Fruit fly (Drosophila melanogaster) whole organism, prepupa: Measurements from ENCODE around the gene NetA.

Source experiments
- Blimp-1 ChIP-seq: fragments of 200-800 bp; sonication (Bioruptor generic); optimal IDR thresholded peaks from 3 replicates; lab custom pipeline; 2017; ENCODE audit warnings: missing biosample characterization, missing genetic modification characterization, mild to moderate bottlenecking, moderate library complexity, missing genetic modification reagents
- CG10631 ChIP-seq: fragments of 200-800 bp; sonication (Bioruptor generic); optimal IDR thresholded peaks from 2 replicates; lab custom pipeline; 2016; ENCODE audit warnings: missing biosample characterization, missing genetic modification characterization
- CG10669 ChIP-seq: fragments of 200-800 bp; sonication (Bioruptor generic); optimal IDR thresholded peaks from 3 replicates; lab custom pipeline; 2018; ENCODE audit warnings: missing biosample characterization, mild to moderate bottlenecking, missing genetic modification characterization, moderate library complexity
- CG11294 ChIP-seq: fragments of 200-800 bp; sonication (Bioruptor generic); IDR thresholded peaks from 2 replicates; pipeline ENCODE4 v1.3.6; 2022; ENCODE audit warnings: missing biosample characterization, missing genetic modification characterization
- CG11762 ChIP-seq: fragments of 200-800 bp; sonication (Bioruptor generic); optimal IDR thresholded peaks from 3 replicates; lab custom pipeline; 2016; ENCODE audit warnings: missing biosample characterization, missing genetic modification characterization; ENCODE audit not compliant: insufficient read depth
- CG11902 ChIP-seq: fragments of 200-800 bp; sonication (Bioruptor generic); optimal IDR thresholded peaks from 3 replicates; lab custom pipeline; 2016; ENCODE audit warnings: missing biosample characterization, missing genetic modification characterization
- CG1621 ChIP-seq: fragments of 200-800 bp; sonication (Bioruptor generic); optimal IDR thresholded peaks from 3 replicates; lab custom pipeline; 2018; ENCODE audit warnings: missing biosample characterization, mild to moderate bottlenecking, missing genetic modification characterization
- CG16779 ChIP-seq: fragments of 200-800 bp; sonication (Bioruptor generic); optimal IDR thresholded peaks from 3 replicates; lab custom pipeline; 2017; ENCODE audit warnings: missing biosample characterization, mild to moderate bottlenecking, missing genetic modification characterization
- CG3032 ChIP-seq: fragments of 200-800 bp; optimal IDR thresholded peaks from 2 replicates; lab custom pipeline; 2019; ENCODE audit warnings: missing biosample characterization, mild to moderate bottlenecking, missing genetic modification characterization, moderate library complexity
- CG31627 ChIP-seq: fragments of 200-800 bp; sonication (Bioruptor generic); optimal IDR thresholded peaks from 3 replicates; lab custom pipeline; 2016; ENCODE audit warnings: missing biosample characterization, missing genetic modification characterization
- CG32006 ChIP-seq: fragments of 200-800 bp; sonication (Bioruptor generic); optimal IDR thresholded peaks from 3 replicates; lab custom pipeline; 2017; ENCODE audit warnings: missing biosample characterization, mild to moderate bottlenecking, missing genetic modification characterization
- CG34406 ChIP-seq: fragments of 200-800 bp; sonication (Bioruptor generic); optimal IDR thresholded peaks from 3 replicates; lab custom pipeline; 2016; ENCODE audit warnings: missing biosample characterization, missing genetic modification characterization
- CG3919 ChIP-seq: fragments of 200-800 bp; sonication (Bioruptor generic); optimal IDR thresholded peaks from 3 replicates; lab custom pipeline; 2016; ENCODE audit warnings: missing biosample characterization, missing genetic modification characterization
- CG4318 ChIP-seq: fragments of 200-800 bp; sonication (Bioruptor generic); optimal IDR thresholded peaks from 3 replicates; lab custom pipeline; 2017; ENCODE audit warnings: missing biosample characterization, mild to moderate bottlenecking, missing genetic modification characterization
- CG6163 ChIP-seq: fragments of 200-800 bp; sonication (Bioruptor generic); IDR thresholded peaks from 3 replicates; pipeline ENCODE4 v1.3.6; 2022; ENCODE audit warnings: missing biosample characterization, missing genetic modification characterization
- CG6276 ChIP-seq: fragments of 200-800 bp; sonication (Bioruptor generic); optimal IDR thresholded peaks from 2 replicates; lab custom pipeline; 2017; ENCODE audit warnings: missing biosample characterization, mild to moderate bottlenecking, missing genetic modification characterization
- CG6792 ChIP-seq: fragments of 200-800 bp; sonication (Bioruptor generic); optimal IDR thresholded peaks from 3 replicates; lab custom pipeline; 2016; ENCODE audit warnings: missing biosample characterization, missing genetic modification characterization
- CG6808 ChIP-seq: fragments of 200-800 bp; sonication (Bioruptor generic); optimal IDR thresholded peaks from 3 replicates; lab custom pipeline; 2017; ENCODE audit warnings: missing biosample characterization, missing genetic modification characterization, mild to moderate bottlenecking, moderate library complexity, missing genetic modification reagents
- CG6854 ChIP-seq: fragments of 200-800 bp; sonication (Bioruptor generic); optimal IDR thresholded peaks from 2 replicates; lab custom pipeline; 2017; ENCODE audit warnings: missing biosample characterization, mild to moderate bottlenecking, missing genetic modification characterization
- CG7368 ChIP-seq: fragments of 200-800 bp; sonication (Bioruptor generic); optimal IDR thresholded peaks from 3 replicates; lab custom pipeline; 2016; ENCODE audit warnings: missing biosample characterization, missing genetic modification characterization
- CG8119 ChIP-seq: fragments of 200-800 bp; sonication (Bioruptor generic); IDR thresholded peaks from 3 replicates; pipeline ENCODE4 v1.3.6; 2022; ENCODE audit warnings: missing biosample characterization, missing genetic modification characterization
- CG8319 ChIP-seq: fragments of 200-800 bp; sonication (Bioruptor generic); optimal IDR thresholded peaks from 3 replicates; lab custom pipeline; 2016; ENCODE audit warnings: missing biosample characterization, missing genetic modification characterization
- CG8632 ChIP-seq: fragments of 200-800 bp; sonication (Bioruptor generic); optimal IDR thresholded peaks from 3 replicates; lab custom pipeline; 2016; ENCODE audit warnings: missing biosample characterization, missing genetic modification characterization
- Eip75B ChIP-seq: fragments of 200-800 bp; sonication (Bioruptor generic); optimal IDR thresholded peaks from 3 replicates; lab custom pipeline; 2016; ENCODE audit warnings: missing biosample characterization, missing genetic modification characterization
- Eip78C ChIP-seq: fragments of 200-800 bp; sonication (Bioruptor generic); peaks from one replicate; lab custom pipeline; 2016; ENCODE audit warnings: missing biosample characterization, missing genetic modification characterization
- Eip93F ChIP-seq: fragments of 200-800 bp; sonication (Bioruptor generic); optimal IDR thresholded peaks from 2 replicates; lab custom pipeline; 2016; ENCODE audit warnings: missing biosample characterization, mild to moderate bottlenecking, missing genetic modification characterization
- Ets96B ChIP-seq: fragments of 200-800 bp; optimal IDR thresholded peaks from 2 replicates; lab custom pipeline; 2019; ENCODE audit warnings: missing biosample characterization, mild to moderate bottlenecking, missing genetic modification characterization, moderate library complexity
- Gug ChIP-seq: fragments of 200-800 bp; sonication (Bioruptor generic); IDR thresholded peaks from 2 replicates; pipeline ENCODE4 v1.3.6; 2022; ENCODE audit warnings: missing biosample characterization, missing genetic modification characterization
- Lpt ChIP-seq: fragments of 200-800 bp; sonication (Bioruptor generic); optimal IDR thresholded peaks from 3 replicates; lab custom pipeline; 2016; ENCODE audit warnings: missing biosample characterization, missing genetic modification characterization
- Met ChIP-seq: fragments of 200-800 bp; sonication (Bioruptor generic); optimal IDR thresholded peaks from 3 replicates; lab custom pipeline; 2016; ENCODE audit warnings: missing biosample characterization, missing genetic modification characterization
- OdsH ChIP-seq: fragments of 200-800 bp; sonication (Bioruptor generic); optimal IDR thresholded peaks from 3 replicates; lab custom pipeline; 2016; ENCODE audit warnings: missing biosample characterization, missing genetic modification characterization
- Smox ChIP-seq: fragments of 200-800 bp; sonication (Bioruptor generic); optimal IDR thresholded peaks from 3 replicates; lab custom pipeline; 2016; ENCODE audit warnings: missing biosample characterization, missing genetic modification characterization
- Sox102F ChIP-seq: fragments of 200-800 bp; sonication (Bioruptor generic); optimal IDR thresholded peaks from 2 replicates; lab custom pipeline; 2016; ENCODE audit warnings: missing biosample characterization, mild to moderate bottlenecking, missing genetic modification characterization
- Sox14 ChIP-seq: fragments of 200-800 bp; sonication (Bioruptor generic); optimal IDR thresholded peaks from 3 replicates; lab custom pipeline; 2016; ENCODE audit warnings: missing biosample characterization, missing genetic modification characterization
- achi ChIP-seq: fragments of 200-800 bp; sonication (Bioruptor generic); optimal IDR thresholded peaks from 3 replicates; lab custom pipeline; 2016; ENCODE audit warnings: missing biosample characterization, missing genetic modification characterization
- dsx ChIP-seq: fragments of 200-800 bp; optimal IDR thresholded peaks from 3 replicates; lab custom pipeline; 2019; ENCODE audit warnings: missing biosample characterization, mild to moderate bottlenecking, missing genetic modification characterization, moderate library complexity; ENCODE audit not compliant: poor library complexity, severe bottlenecking
- eg ChIP-seq: fragments of 200-800 bp; sonication (Bioruptor generic); IDR thresholded peaks from 3 replicates; pipeline ENCODE4 v1.3.6; 2022; ENCODE audit warnings: missing biosample characterization, missing genetic modification characterization
- esn ChIP-seq: fragments of 200-800 bp; sonication (Bioruptor generic); optimal IDR thresholded peaks from 2 replicates; lab custom pipeline; 2016; ENCODE audit warnings: missing biosample characterization, mild to moderate bottlenecking, missing genetic modification characterization, moderate library complexity
- fd59A ChIP-seq: fragments of 200-800 bp; sonication (Bioruptor generic); optimal IDR thresholded peaks from 2 replicates; lab custom pipeline; 2017; ENCODE audit warnings: missing biosample characterization, mild to moderate bottlenecking, missing genetic modification characterization, missing genetic modification reagents
- fd85E ChIP-seq: fragments of 200-800 bp; sonication (Bioruptor generic); optimal IDR thresholded peaks from 3 replicates; lab custom pipeline; 2016; ENCODE audit warnings: missing biosample characterization, missing genetic modification characterization
- fkh ChIP-seq: fragments of 200-800 bp; sonication (Bioruptor generic); optimal IDR thresholded peaks from 3 replicates; lab custom pipeline; 2017; ENCODE audit warnings: missing biosample characterization, mild to moderate bottlenecking, missing genetic modification characterization, moderate library complexity
- lz ChIP-seq: fragments of 200-800 bp; sonication (Bioruptor generic); optimal IDR thresholded peaks from 3 replicates; lab custom pipeline; 2016; ENCODE audit warnings: missing biosample characterization, missing genetic modification characterization
- net ChIP-seq: fragments of 200-800 bp; sonication (Bioruptor generic); optimal IDR thresholded peaks from 3 replicates; lab custom pipeline; 2016; ENCODE audit warnings: missing biosample characterization, missing genetic modification characterization
- pdm3 ChIP-seq: fragments of 200-800 bp; sonication (Bioruptor generic); optimal IDR thresholded peaks from 3 replicates; lab custom pipeline; 2016; ENCODE audit warnings: missing biosample characterization, missing genetic modification characterization
- salr ChIP-seq, 2 experiments: fragments of 200-800 bp; sonication (Bioruptor generic); optimal IDR thresholded peaks; 3 replicates each; lab custom pipeline; 2016 to 2018; ENCODE audit warnings: missing biosample characterization in 2 of 2, missing genetic modification characterization in 2 of 2, mild to moderate bottlenecking in 1 of 2
- spab ChIP-seq: fragments of 200-800 bp; sonication (Bioruptor generic); optimal IDR thresholded peaks from 2 replicates; lab custom pipeline; 2017; ENCODE audit warnings: missing biosample characterization, mild to moderate bottlenecking, missing genetic modification characterization, missing genetic modification reagents
- ss ChIP-seq, 2 experiments: fragments of 200-800 bp; sonication (Bioruptor generic); optimal IDR thresholded peaks; 2 replicates in 1 of 2; 3 replicates in 1 of 2; lab custom pipeline; 2017 to 2018; ENCODE audit warnings: mild to moderate bottlenecking in 2 of 2, missing biosample characterization in 2 of 2, missing genetic modification characterization in 2 of 2, moderate library complexity in 1 of 2
- svp ChIP-seq: fragments of 200-800 bp; sonication (Bioruptor generic); peaks from one replicate; lab custom pipeline; 2016; ENCODE audit warnings: missing biosample characterization, missing genetic modification characterization
- topi ChIP-seq: fragments of 200-800 bp; sonication (Bioruptor generic); optimal IDR thresholded peaks from 3 replicates; lab custom pipeline; 2016; ENCODE audit warnings: missing biosample characterization, missing genetic modification characterization
- vri ChIP-seq: fragments of 200-800 bp; sonication (Bioruptor generic); optimal IDR thresholded peaks from 3 replicates; lab custom pipeline; 2016; ENCODE audit warnings: missing biosample characterization, mild to moderate bottlenecking, missing genetic modification characterization

Gene NetA

DNA sequence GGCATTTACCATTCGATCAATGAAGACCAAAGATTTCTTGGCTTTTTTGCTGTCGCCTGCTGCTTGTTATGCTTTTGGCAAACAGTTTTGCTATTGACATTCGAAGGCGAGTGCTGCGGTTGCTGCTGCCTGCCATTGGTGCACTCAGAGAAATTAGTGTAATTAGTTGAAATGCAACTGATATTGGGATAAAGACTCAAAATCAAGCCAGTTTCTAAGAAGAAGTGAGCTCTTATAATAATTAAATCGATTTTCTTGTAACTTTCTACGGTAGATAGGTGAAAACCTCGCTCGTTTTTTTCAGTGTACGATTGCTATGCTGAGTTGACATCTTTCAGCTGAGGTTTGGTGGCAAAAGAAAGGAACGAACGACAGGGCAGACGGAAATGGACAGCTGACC, 32.3 kb downstream of the NetA start (continued):
- TF ChIP-seq CG10631 (GFP tag; lab: Kevin White, UChicago) (no peak), Sox102F (GFP tag; lab: Kevin White, UChicago) (no peak), CG3919 (peak; percentile 9), CG3032 (tag; lab: Kevin White, UChicago) (no peak), CG34406 (GFP tag; lab: Kevin White, UChicago) (no peak), Eip78C (GFP tag; lab: Kevin White, UChicago) (peak; percentile 58), salr (GFP tag; optimal IDR thresholded peaks at IDR 0.05; lab: Kevin White, UChicago) (no peak), fd59A (no peak), CG7368 (GFP tag; lab: Kevin White, UChicago) (no peak), lz (GFP tag; lab: Kevin White, UChicago) (no peak), CG6854 (no peak), Blimp-1 (no peak), CG1621 (no peak), CG4318 (GFP tag; lab: Kevin White, UChicago) (no peak), Met (no peak), Smox (no peak), fd85E (GFP tag; lab: Kevin White, UChicago) (no peak), CG8632 (no peak), esn (GFP tag; lab: Kevin White, UChicago) (no peak), vri (no peak), eg (GFP tag; lab: Robert Waterston, UW) (peak; percentile 20; the same call in 1 of the 3 replicates), net (no peak), CG11902 (GFP tag; lab: Kevin White, UChicago) (no peak), Eip93F (GFP tag; lab: Kevin White, UChicago) (no peak), CG8119 (GFP tag; lab: Robert Waterston, UW) (peak; percentile 37; the same call in 1 of the 3 replicates), Ets96B (no peak), CG16779 (no peak)

- TF ChIP-seq Lpt (GFP tag; lab: Kevin White, UChicago), result peak; percentile 34
- peak; percentile 31 for TF ChIP-seq fd85E (GFP tag; lab: Kevin White, UChicago)
- TF ChIP-seq CG10631 (GFP tag; lab: Kevin White, UChicago), result peak; percentile 77
- TF ChIP-seq CG3032 (tag; lab: Kevin White, UChicago), result peak; percentile 84
- TF ChIP-seq Sox14, result peak; percentile 44
- peak; percentile 82 for TF ChIP-seq Gug (GFP tag; lab: Robert Waterston, UW)
- peak; percentile 51 for TF ChIP-seq Smox
- no peak for TF ChIP-seq fkh (GFP tag; lab: Kevin White, UChicago)
- peak; percentile 74 for TF ChIP-seq Eip75B (GFP tag; lab: Kevin White, UChicago)
- peak; percentile 67 for TF ChIP-seq CG6276 (GFP tag; lab: Kevin White, UChicago)
- TF ChIP-seq ss (GFP tag; optimal IDR thresholded peaks at IDR 0.05; lab: Kevin White, UChicago), result peak; percentile 87 to 92
- TF ChIP-seq svp (GFP tag; lab: Kevin White, UChicago), result peak; percentile 77
- TF ChIP-seq topi, result peak; percentile 59
- TF ChIP-seq CG10669 (GFP tag; lab: Kevin White, UChicago), result peak; percentile 85
- TF ChIP-seq CG16779, result peak; percentile 68
- TF ChIP-seq OdsH (GFP tag; lab: Kevin White, UChicago), result peak; percentile 74
- peak; percentile 74 for TF ChIP-seq CG6792 (GFP tag; lab: Kevin White, UChicago)
- TF ChIP-seq CG6854, result no peak
- peak; percentile 79 for TF ChIP-seq fd59A
- TF ChIP-seq CG31627 (GFP tag; lab: Kevin White, UChicago), result peak; percentile 9
- TF ChIP-seq achi (GFP tag; lab: Kevin White, UChicago), result peak; percentile 86
- peak; percentile 76 for TF ChIP-seq CG8632
- no peak for TF ChIP-seq vri
- peak; percentile 78 for TF ChIP-seq CG32006 (GFP tag; lab: Kevin White, UChicago)
- peak; percentile 67 for TF ChIP-seq CG34406 (GFP tag; lab: Kevin White, UChicago)
- TF ChIP-seq spab (GFP tag; lab: Kevin White, UChicago), result peak; percentile 82
- TF ChIP-seq CG6163 (GFP tag; lab: Robert Waterston, UW), result peak; percentile 86
- peak; percentile 89 for TF ChIP-seq dsx
- TF ChIP-seq CG8319 (GFP tag; lab: Kevin White, UChicago), result peak; percentile 66
- peak; percentile 76 for TF ChIP-seq pdm3 (GFP tag; lab: Kevin White, UChicago)
- TF ChIP-seq CG11294 (GFP tag; lab: Robert Waterston, UW), result peak; percentile 69
- TF ChIP-seq CG11762, result peak; percentile 77
- peak; percentile 81 for TF ChIP-seq CG6808 (GFP tag; lab: Kevin White, UChicago)
- peak; percentile 68 for TF ChIP-seq CG7368 (GFP tag; lab: Kevin White, UChicago)
- peak; percentile 50 for TF ChIP-seq Sox102F (GFP tag; lab: Kevin White, UChicago)
These were observed 41.4 kb downstream of the NetA start for dm6 chrX:14612302-14612701.
